Worm (Caenorhabditis elegans): ENCODE data around the gene cku-80.
A peak's percentile ranks its signal among the peaks of the same experiment; 100 is the strongest.

cku-80 gene

DNA sequence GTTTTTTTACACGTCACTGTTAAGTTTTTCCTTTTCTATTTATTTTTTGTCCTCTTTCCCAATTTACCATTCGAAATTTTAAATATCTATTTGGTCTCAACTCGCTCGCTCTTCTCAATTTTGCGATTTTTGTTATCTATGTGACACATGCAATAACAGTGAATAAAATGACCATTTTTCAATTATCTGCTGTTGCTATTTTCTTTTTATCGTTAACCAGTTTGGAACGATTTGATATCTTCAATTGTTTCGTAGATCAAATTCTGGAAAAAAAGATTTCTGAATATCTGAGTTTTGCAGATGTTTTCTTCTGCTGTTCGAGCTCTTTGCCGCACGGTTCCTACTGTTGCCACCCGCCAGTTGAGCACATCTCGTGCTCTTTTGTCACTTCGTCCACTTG is 12.5 kb upstream of the cku-80 start, which contains the start of gene prdx-3:
Gene prdx-3 (plus strand): TSS at position 301 of the 400 bp plus-strand sequence.
- TF ChIP-seq pqm-1 (tag; optimal IDR thresholded peaks at IDR 0.05) (no peak), ztf-16 (tag; optimal IDR thresholded peaks at IDR 0.05) (no peak)

DNA sequence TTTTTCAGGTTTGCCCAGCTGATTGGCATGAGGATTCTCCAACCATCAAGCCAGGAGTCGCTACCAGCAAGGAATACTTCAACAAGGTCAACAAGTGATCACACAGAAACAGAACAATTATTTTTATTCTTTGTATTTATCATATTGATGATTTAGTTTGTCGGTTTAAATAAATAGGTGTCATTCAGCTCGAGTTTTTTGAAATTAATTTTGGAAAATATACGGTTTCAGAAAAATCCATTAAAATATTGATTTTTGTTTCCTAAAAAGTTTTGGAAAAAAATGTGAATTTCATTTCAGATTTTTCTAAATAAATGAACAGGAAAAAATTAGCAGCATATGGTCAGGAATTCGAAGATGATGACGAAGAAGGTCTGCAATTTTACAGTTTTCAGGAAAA is 11.4 kb upstream of the cku-80 start, which contains the start of gene gpch-1:
Gene gpch-1 (plus strand): TSS at position 301 of the 400 bp plus-strand sequence.
- no peak for TF ChIP-seq Y22D7AL.16 (tag; optimal IDR thresholded peaks at IDR 0.05)

DNA sequence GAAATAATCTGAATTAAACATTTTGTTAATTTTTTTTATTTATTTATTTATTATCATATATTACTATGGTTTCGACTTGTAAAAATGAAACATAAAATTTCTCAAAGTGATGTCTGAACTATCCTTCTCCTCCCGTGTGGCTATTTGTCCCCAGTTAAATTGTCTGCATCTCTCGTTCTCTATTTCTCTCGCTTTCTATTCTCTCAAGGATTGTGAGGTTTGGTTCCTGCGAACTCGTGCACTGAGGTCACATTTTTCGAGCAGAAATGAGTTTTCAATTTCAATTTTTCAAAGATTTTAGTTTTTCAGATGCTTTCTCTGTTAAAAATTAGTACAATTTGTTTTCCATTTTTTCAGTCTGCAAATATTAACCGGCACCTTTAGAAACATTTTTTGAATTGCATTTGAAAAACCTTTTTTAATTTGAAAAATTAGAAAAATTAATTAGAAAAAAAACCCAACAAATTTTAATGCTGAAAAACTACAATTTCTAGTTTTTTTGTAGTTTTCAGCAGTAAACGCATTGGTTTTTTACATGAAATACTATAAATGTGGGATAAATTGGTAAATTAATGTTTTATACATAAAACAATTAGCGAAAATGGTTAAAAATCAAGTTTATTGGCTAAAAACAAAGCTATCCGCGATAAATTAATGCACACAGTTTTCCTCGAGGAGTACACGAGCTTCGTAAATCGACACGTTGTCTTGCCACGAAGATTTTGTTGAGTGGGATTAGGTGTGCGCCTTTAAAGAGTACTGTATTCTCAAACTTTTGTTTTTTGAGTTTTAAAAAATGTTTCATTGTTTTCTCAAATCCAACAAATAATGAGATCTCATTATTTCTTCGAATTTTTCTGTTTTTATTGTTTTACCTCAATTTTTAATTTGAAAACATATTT is 7.3 kb upstream of the cku-80 start:
- TF ChIP-seq ceh-14 (tag; optimal IDR thresholded peaks at IDR 0.05) (no peak), F13H6.1 (tag; optimal IDR thresholded peaks at IDR 0.05) (no peak), K09A11.1 (tag; optimal IDR thresholded peaks at IDR 0.05; ENCODE audit: insufficient read depth) (no peak), ceh-48 (tag; optimal IDR thresholded peaks at IDR 0.05) (no peak), elt-4 (tag; optimal IDR thresholded peaks at IDR 0.05) (no peak), elt-2 (tag; optimal IDR thresholded peaks at IDR 0.05) (no peak), ceh-18 (tag; optimal IDR thresholded peaks at IDR 0.05) (no peak), ceh-19 (GFP tag; optimal IDR thresholded peaks at IDR 0.05) (no peak), madf-2 (tag; optimal IDR thresholded peaks at IDR 0.05) (no peak), dve-1 (tag; optimal IDR thresholded peaks at IDR 0.05) (no peak), C08G9.2 (tag; optimal IDR thresholded peaks at IDR 0.05) (no peak), unc-42 (tag; optimal IDR thresholded peaks at IDR 0.05) (no peak), fax-1 (tag; optimal IDR thresholded peaks at IDR 0.05) (no peak), ceh-34 (tag; optimal IDR thresholded peaks at IDR 0.05) (no peak), pha-2 (tag; optimal IDR thresholded peaks at IDR 0.05) (no peak), hlh-30 (tag; optimal IDR thresholded peaks at IDR 0.05; ENCODE audit: insufficient read depth) (no peak)

DNA sequence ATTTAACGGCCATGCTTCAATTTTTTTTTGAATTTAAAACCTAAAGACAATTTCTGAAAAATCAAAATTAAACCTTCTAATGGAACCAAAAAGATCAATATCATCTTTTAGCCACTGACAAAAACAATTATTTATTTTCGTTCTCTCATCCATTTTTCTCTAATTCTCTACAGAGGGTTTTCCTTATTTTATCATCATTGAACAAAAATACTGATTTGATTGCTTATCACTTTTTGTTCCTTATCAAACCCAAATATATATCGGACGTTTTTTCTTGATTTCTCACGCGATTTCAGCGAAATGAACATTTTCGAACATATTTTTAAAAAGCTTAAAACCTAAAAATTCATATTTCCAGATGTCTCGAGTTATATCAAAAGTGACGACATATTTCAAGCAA is 6.5 kb upstream of the cku-80 start, which contains the start of gene mpc-1:
Gene mpc-1 (plus strand): TSS at position 359 of the 400 bp plus-strand sequence.
- peak; percentile 90 for TF ChIP-seq elt-2 (tag; optimal IDR thresholded peaks at IDR 0.05)
- TF ChIP-seq nfya-1 (tag; optimal IDR thresholded peaks at IDR 0.05): no peak

DNA sequence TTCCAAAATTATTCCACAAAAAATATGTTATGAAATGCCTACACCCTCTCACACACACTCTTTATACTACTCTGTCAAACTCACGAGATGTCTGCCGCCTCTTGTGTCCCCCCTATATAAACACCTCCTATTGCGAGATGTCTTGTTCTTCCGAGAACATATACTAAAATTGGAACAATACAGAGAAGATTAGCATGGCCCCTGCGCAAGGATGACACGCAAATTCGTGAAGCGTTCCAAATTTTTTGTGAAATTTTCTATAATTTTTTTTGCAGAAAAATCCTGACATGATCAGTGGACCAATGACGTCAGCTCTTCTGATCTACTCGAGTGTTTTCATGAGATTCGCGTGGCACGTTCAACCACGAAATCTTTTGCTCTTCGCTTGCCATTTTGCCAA is 5.6 kb upstream of the cku-80 start:
- TF ChIP-seq pha-2 (tag; optimal IDR thresholded peaks at IDR 0.05) (peak; percentile 42), nhr-232 (tag; optimal IDR thresholded peaks at IDR 0.05) (peak; percentile 9), sox-2 (GFP tag; IDR thresholded peaks at IDR 0.05) (peak; percentile 63), fkh-6 (tag; optimal IDR thresholded peaks at IDR 0.05) (peak; percentile 19), syd-9 (tag; optimal IDR thresholded peaks at IDR 0.05) (peak; percentile 30), tbx-2 (tag; optimal IDR thresholded peaks at IDR 0.05) (peak; percentile 44), lin-11 (tag; optimal IDR thresholded peaks at IDR 0.05) (peak; percentile 12), ceh-2 (tag; optimal IDR thresholded peaks at IDR 0.05) (peak; percentile 5), hlh-15 (tag; optimal IDR thresholded peaks at IDR 0.05) (peak; percentile 7), unc-42 (tag; optimal IDR thresholded peaks at IDR 0.05) (peak; percentile 5), elt-2 (tag; optimal IDR thresholded peaks at IDR 0.05) (peak; percentile 57), Y22D7AL.16 (tag; optimal IDR thresholded peaks at IDR 0.05) (peak; percentile 20), ceh-34 (tag; optimal IDR thresholded peaks at IDR 0.05) (peak; percentile 19), ceh-18 (tag; optimal IDR thresholded peaks at IDR 0.05) (peak; percentile 11), che-1 (tag; optimal IDR thresholded peaks at IDR 0.05) (peak; percentile 11), hlh-6 (tag; optimal IDR thresholded peaks at IDR 0.05) (peak; percentile 23), ceh-14 (tag; optimal IDR thresholded peaks at IDR 0.05) (peak; percentile 41), ceh-45 (GFP tag; IDR thresholded peaks at IDR 0.05) (peak; percentile 66; the same call in 1 of the 2 replicates), K09A11.1 (tag; optimal IDR thresholded peaks at IDR 0.05; ENCODE audit: insufficient read depth) (peak; percentile 22), pat-9 (tag; optimal IDR thresholded peaks at IDR 0.05) (peak; percentile 13), C38D4.7 (GFP tag; optimal IDR thresholded peaks at IDR 0.05) (peak; percentile 41), fax-1 (tag; optimal IDR thresholded peaks at IDR 0.05) (peak; percentile 20), ceh-6 (GFP tag; optimal IDR thresholded peaks at IDR 0.05) (peak; percentile 38), zip-5 (tag; optimal IDR thresholded peaks at IDR 0.05) (peak; percentile 8), T23F11.4 (GFP tag; optimal IDR thresholded peaks at IDR 0.05) (peak; percentile 29), nfya-1 (tag; optimal IDR thresholded peaks at IDR 0.05) (peak; percentile 12)

Measured in whole organism, late embryonic.